Fruit fly (Drosophila melanogaster) whole organism, embryonic: Measurements from ENCODE around the gene Cks85A.

Experiments
- Atf-2 ChIP-seq: fragments of 200-800 bp; sonication (Bioruptor generic); optimal IDR thresholded peaks from 2 replicates; lab custom pipeline; 2016; ENCODE audit warnings: missing biosample characterization, missing genetic modification characterization
- CG10959 ChIP-seq: fragments of 200-800 bp; sonication (Bioruptor generic); IDR thresholded peaks from 2 replicates; pipeline ENCODE4 v1.3.6; 2022; ENCODE audit warnings: missing biosample characterization, missing genetic modification characterization
- CG12104 ChIP-seq: fragments of 200-800 bp; sonication (Bioruptor generic); optimal IDR thresholded peaks from 3 replicates; lab custom pipeline; 2016; ENCODE audit warnings: missing biosample characterization, missing genetic modification characterization
- CG12236 ChIP-seq: fragments of 200-800 bp; sonication (Bioruptor generic); optimal IDR thresholded peaks from 2 replicates; lab custom pipeline; 2016; ENCODE audit warnings: missing biosample characterization, missing genetic modification characterization
- CG12299 ChIP-seq: fragments of 200-800 bp; sonication (Bioruptor generic); optimal IDR thresholded peaks from 2 replicates; lab custom pipeline; 2018; ENCODE audit warnings: missing biosample characterization, mild to moderate bottlenecking, missing genetic modification characterization
- CG12391 ChIP-seq: fragments of 200-800 bp; sonication (Bioruptor generic); optimal IDR thresholded peaks from 3 replicates; lab custom pipeline; 2018; ENCODE audit warnings: missing biosample characterization, mild to moderate bottlenecking, missing genetic modification characterization, moderate library complexity
- CG13123 ChIP-seq: fragments of 200-800 bp; sonication (Bioruptor generic); optimal IDR thresholded peaks from 2 replicates; lab custom pipeline; 2016; ENCODE audit warnings: missing biosample characterization, missing genetic modification characterization
- CG17385 ChIP-seq: fragments of 200-800 bp; sonication (Bioruptor generic); optimal IDR thresholded peaks from 3 replicates; lab custom pipeline; 2018; ENCODE audit warnings: missing biosample characterization, mild to moderate bottlenecking, missing genetic modification characterization
- CG1832 ChIP-seq: fragments of 200-800 bp; sonication (Bioruptor generic); optimal IDR thresholded peaks from 2 replicates; lab custom pipeline; 2017; ENCODE audit warnings: missing biosample characterization, mild to moderate bottlenecking, missing genetic modification characterization, inconsistent platforms
- CG2120 ChIP-seq: fragments of 200-800 bp; sonication (Bioruptor generic); optimal IDR thresholded peaks from 3 replicates; lab custom pipeline; 2016; ENCODE audit warnings: missing biosample characterization, missing genetic modification characterization
- CG2678 ChIP-seq: fragments of 200-800 bp; sonication (Bioruptor generic); optimal IDR thresholded peaks from 3 replicates; lab custom pipeline; 2019; ENCODE audit warnings: missing biosample characterization, mild to moderate bottlenecking, missing genetic modification characterization, moderate library complexity
- CG3065 ChIP-seq: fragments of 200-800 bp; sonication (Bioruptor generic); optimal IDR thresholded peaks from 2 replicates; lab custom pipeline; 2016; ENCODE audit warnings: missing biosample characterization, missing genetic modification characterization
- CG31224 ChIP-seq: fragments of 200-800 bp; sonication (Bioruptor generic); IDR thresholded peaks from 2 replicates; pipeline ENCODE4 v1.3.6; 2022; ENCODE audit warnings: missing biosample characterization, missing genetic modification characterization
- CG31441 ChIP-seq: fragments of 200-800 bp; sonication (Bioruptor generic); IDR thresholded peaks from 2 replicates; pipeline ENCODE4 v1.3.6; 2022; ENCODE audit warnings: missing biosample characterization, missing genetic modification characterization
- CG3995 ChIP-seq: fragments of 200-800 bp; sonication (Bioruptor generic); optimal IDR thresholded peaks from 3 replicates; lab custom pipeline; 2016; ENCODE audit warnings: missing biosample characterization, missing genetic modification characterization
- CG6854 ChIP-seq: fragments of 200-800 bp; sonication (Bioruptor generic); optimal IDR thresholded peaks from 3 replicates; lab custom pipeline; 2017; ENCODE audit warnings: missing biosample characterization, mild to moderate bottlenecking, missing genetic modification characterization
- CG7963 ChIP-seq: fragments of 200-800 bp; sonication (Bioruptor generic); IDR thresholded peaks from 3 replicates; pipeline ENCODE4 v1.3.6; 2022; ENCODE audit warnings: missing biosample characterization, missing genetic modification characterization; ENCODE audit not compliant: partially characterized antibody
- CG7987 ChIP-seq: fragments of 200-800 bp; sonication (Bioruptor generic); optimal IDR thresholded peaks from 2 replicates; lab custom pipeline; 2018; ENCODE audit warnings: missing biosample characterization, mild to moderate bottlenecking, missing genetic modification characterization, moderate library complexity
- CG8765 ChIP-seq: fragments of 200-800 bp; sonication (Bioruptor generic); IDR thresholded peaks from 2 replicates; pipeline ENCODE4 v1.3.6; 2022; ENCODE audit warnings: missing biosample characterization, missing genetic modification characterization
- CG9797 ChIP-seq: fragments of 200-800 bp; sonication (Bioruptor generic); optimal IDR thresholded peaks from 3 replicates; lab custom pipeline; 2018; ENCODE audit warnings: missing biosample characterization, mild to moderate bottlenecking, missing genetic modification characterization
- Dfd ChIP-seq, 2 experiments: fragments of >200 bp; optimal IDR thresholded peaks; 2 replicates each; lab custom pipeline; 2017; ENCODE audit warnings: missing biosample characterization in 2 of 2, missing genetic modification characterization in 2 of 2
- Dip3 ChIP-seq: fragments of 200-800 bp; sonication (Bioruptor generic); optimal IDR thresholded peaks from 3 replicates; lab custom pipeline; 2016; ENCODE audit warnings: missing biosample characterization, missing genetic modification characterization
- Dref ChIP-seq: fragments of 200-800 bp; sonication (Bioruptor generic); IDR thresholded peaks from 2 replicates; pipeline ENCODE4 v1.3.6; 2022; ENCODE audit warnings: missing biosample characterization, missing genetic modification characterization
- Elba2 ChIP-seq: fragments of 200-800 bp; sonication (Bioruptor generic); optimal IDR thresholded peaks from 3 replicates; lab custom pipeline; 2016; ENCODE audit warnings: missing biosample characterization, missing genetic modification characterization
- GATAe ChIP-seq: fragments of 200-800 bp; sonication (Bioruptor generic); conservative IDR thresholded peaks from 2 replicates; pipeline ENCODE4 v1.3.6; 2022; ENCODE audit warnings: missing biosample characterization, missing genetic modification characterization
- Gug ChIP-seq: fragments of 200-800 bp; sonication (Bioruptor generic); IDR thresholded peaks from 4 replicates; pipeline ENCODE4 v1.3.6; 2022; ENCODE audit warnings: missing biosample characterization, missing genetic modification characterization
- HHEX ChIP-seq: fragments of 200-800 bp; sonication (Bioruptor generic); optimal IDR thresholded peaks from 3 replicates; lab custom pipeline; 2017; ENCODE audit warnings: missing biosample characterization, mild to moderate bottlenecking, missing genetic modification characterization, missing genetic modification reagents
- HmgZ ChIP-seq: fragments of 200-800 bp; sonication (Bioruptor generic); optimal IDR thresholded peaks from 2 replicates; lab custom pipeline; 2018; ENCODE audit warnings: missing biosample characterization, mild to moderate bottlenecking, missing genetic modification characterization
- Hr51 ChIP-seq, 2 experiments: fragments of 200-800 bp; sonication (Bioruptor generic); optimal IDR thresholded peaks; 2 replicates in 1 of 2; 3 replicates in 1 of 2; lab custom pipeline; 2016 to 2018; ENCODE audit warnings: missing biosample characterization in 2 of 2, missing genetic modification characterization in 2 of 2, mild to moderate bottlenecking in 1 of 2, moderate library complexity in 1 of 2
- Mrtf ChIP-seq: fragments of 200-800 bp; sonication (Bioruptor generic); IDR thresholded peaks from 3 replicates; pipeline ENCODE4 v1.3.6; 2022; ENCODE audit warnings: missing biosample characterization, missing genetic modification characterization
- NK7.1 ChIP-seq: fragments of 200-800 bp; sonication (Bioruptor generic); optimal IDR thresholded peaks from 3 replicates; lab custom pipeline; 2016; ENCODE audit warnings: missing biosample characterization, missing genetic modification characterization
- Taf1 ChIP-seq: fragments of 200-800 bp; sonication (Bioruptor generic); IDR thresholded peaks from 2 replicates; pipeline ENCODE4 v1.3.6; 2022; ENCODE audit warnings: missing biosample characterization, missing genetic modification characterization
- Usf ChIP-seq: fragments of 200-800 bp; sonication (Bioruptor generic); optimal IDR thresholded peaks from 2 replicates; lab custom pipeline; 2017; ENCODE audit warnings: missing genotype, missing biosample characterization, missing genetic modification characterization
- ash1 ChIP-seq: fragments of 200-800 bp; sonication (Bioruptor generic); optimal IDR thresholded peaks from 2 replicates; lab custom pipeline; 2018; ENCODE audit warnings: missing biosample characterization, mild to moderate bottlenecking, missing genetic modification characterization
- bigmax ChIP-seq: fragments of 200-800 bp; sonication (Bioruptor generic); optimal IDR thresholded peaks from 2 replicates; lab custom pipeline; 2018; ENCODE audit warnings: missing biosample characterization, mild to moderate bottlenecking, missing genetic modification characterization
- cato ChIP-seq: fragments of 200-800 bp; sonication (Bioruptor generic); optimal IDR thresholded peaks from 2 replicates; lab custom pipeline; 2016; ENCODE audit warnings: missing biosample characterization, missing genetic modification characterization, borderline replicate concordance
- chn ChIP-seq: fragments of 200-800 bp; sonication (Bioruptor generic); optimal IDR thresholded peaks from 2 replicates; lab custom pipeline; 2016; ENCODE audit warnings: missing biosample characterization, missing genetic modification characterization
- dmrt99B ChIP-seq: fragments of 200-800 bp; sonication (Bioruptor generic); optimal IDR thresholded peaks from 2 replicates; lab custom pipeline; 2018; ENCODE audit warnings: missing biosample characterization, mild to moderate bottlenecking, missing genetic modification characterization, moderate library complexity
- ems ChIP-seq: fragments of 200-800 bp; sonication (Bioruptor generic); optimal IDR thresholded peaks from 3 replicates; lab custom pipeline; 2016; ENCODE audit warnings: missing biosample characterization, missing genetic modification characterization
- fd64A ChIP-seq: fragments of 200-800 bp; sonication (Bioruptor generic); optimal IDR thresholded peaks from 3 replicates; lab custom pipeline; 2018; ENCODE audit warnings: missing biosample characterization, mild to moderate bottlenecking, missing genetic modification characterization
- her ChIP-seq: fragments of 200-800 bp; sonication (Bioruptor generic); optimal IDR thresholded peaks from 2 replicates; lab custom pipeline; 2016; ENCODE audit warnings: missing biosample characterization, missing genetic modification characterization
- hth ChIP-seq: fragments of >200 bp; optimal IDR thresholded peaks from 2 replicates; lab custom pipeline; 2017; ENCODE audit warnings: inconsistent platforms
- lab ChIP-seq: fragments of 200-800 bp; sonication (Bioruptor generic); optimal IDR thresholded peaks from 3 replicates; lab custom pipeline; 2017; ENCODE audit warnings: missing biosample characterization, missing genetic modification characterization, mild to moderate bottlenecking, moderate library complexity, missing genetic modification reagents
- nom ChIP-seq: fragments of 200-800 bp; sonication (Bioruptor generic); optimal IDR thresholded peaks from 2 replicates; lab custom pipeline; 2017; ENCODE audit warnings: missing biosample characterization, missing genetic modification characterization, mild to moderate bottlenecking, moderate library complexity, missing genetic modification reagents
- odd ChIP-seq: fragments of 200-800 bp; sonication (Bioruptor generic); optimal IDR thresholded peaks from 2 replicates; lab custom pipeline; 2017; ENCODE audit warnings: missing biosample characterization, mild to moderate bottlenecking, missing genetic modification characterization
- psq ChIP-seq: fragments of 200-800 bp; sonication (Bioruptor generic); optimal IDR thresholded peaks from 2 replicates; lab custom pipeline; 2017; ENCODE audit warnings: missing biosample characterization, missing genetic modification characterization
- pzg ChIP-seq: fragments of 200-800 bp; sonication (Bioruptor generic); optimal IDR thresholded peaks from 3 replicates; lab custom pipeline; 2018; ENCODE audit warnings: missing biosample characterization, mild to moderate bottlenecking, missing genetic modification characterization, moderate library complexity
- repo ChIP-seq: fragments of 200-800 bp; sonication (Bioruptor generic); optimal IDR thresholded peaks from 2 replicates; lab custom pipeline; 2016; ENCODE audit warnings: missing biosample characterization, missing genetic modification characterization
- twi ChIP-seq: fragments of 200-800 bp; optimal IDR thresholded peaks from 2 replicates; lab custom pipeline; 2019; ENCODE audit warnings: missing biosample characterization, mild to moderate bottlenecking, missing genetic modification characterization, moderate library complexity
- zen ChIP-seq: fragments of 200-800 bp; sonication (Bioruptor generic); optimal IDR thresholded peaks from 3 replicates; lab custom pipeline; 2018; ENCODE audit warnings: missing biosample characterization, mild to moderate bottlenecking, missing genetic modification characterization, moderate library complexity
- zf30C ChIP-seq: fragments of 200-800 bp; sonication (Bioruptor generic); optimal IDR thresholded peaks from 3 replicates; lab custom pipeline; 2018; ENCODE audit warnings: missing biosample characterization, mild to moderate bottlenecking, missing genetic modification characterization
- zfh1 ChIP-seq: fragments of 200-800 bp; sonication (Bioruptor generic); IDR thresholded peaks from 3 replicates; pipeline ENCODE4 v1.3.6; 2022; ENCODE audit warnings: missing biosample characterization, missing genetic modification characterization

The Cks85A gene

dm6 chr3R:8673803-8674234 is 44.4 kb downstream of the Cks85A start, which contains the start of gene mRpL19 (continued):
- no peak for TF ChIP-seq chn (GFP tag; lab: Kevin White, UChicago)
- no peak for TF ChIP-seq Usf (GFP tag; lab: Kevin White, UChicago)
- peak; percentile 17 for TF ChIP-seq HmgZ (tag; lab: Kevin White, UChicago)
- TF ChIP-seq CG31441 (GFP tag; lab: Robert Waterston, UW), result peak; percentile 72
- no peak for TF ChIP-seq her (GFP tag; lab: Kevin White, UChicago)
- TF ChIP-seq CG2120 (GFP tag; lab: Kevin White, UChicago), result peak; percentile 45
- TF ChIP-seq NK7.1 (GFP tag; lab: Kevin White, UChicago), result no peak
- no peak for TF ChIP-seq Dfd (GFP tag; optimal IDR thresholded peaks at IDR 0.05; lab: Kevin White, UChicago)
- peak; percentile 26 for TF ChIP-seq CG9797 (GFP tag; lab: Kevin White, UChicago)
- TF ChIP-seq Taf1 (GFP tag; lab: Robert Waterston, UW), result no peak
- TF ChIP-seq Dip3 (GFP tag; lab: Kevin White, UChicago), result no peak
- peak; percentile 8 for TF ChIP-seq odd (GFP tag; lab: Kevin White, UChicago)
- TF ChIP-seq CG12299 (tag; lab: Kevin White, UChicago), result peak; percentile 58
- TF ChIP-seq zfh1 (GFP tag; lab: Robert Waterston, UW), result no peak
- TF ChIP-seq bigmax, result no peak
- no peak for TF ChIP-seq CG10959
- peak; percentile 21 for TF ChIP-seq CG12104 (GFP tag; lab: Kevin White, UChicago)
- TF ChIP-seq CG7963 (GFP tag; lab: Robert Waterston, UW), result peak; percentile 58; the same call in 1 of the 3 replicates
- TF ChIP-seq CG3995 (GFP tag; lab: Kevin White, UChicago), result no peak
- no peak for TF ChIP-seq ems (GFP tag; lab: Kevin White, UChicago)
- peak; percentile 78 for TF ChIP-seq Dref (GFP tag; lab: Robert Waterston, UW)
- no peak for TF ChIP-seq Mrtf
- no peak for TF ChIP-seq Gug
- TF ChIP-seq CG12236 (GFP tag; lab: Kevin White, UChicago), result no peak
- TF ChIP-seq CG13123 (GFP tag; lab: Kevin White, UChicago), result peak; percentile 6
- TF ChIP-seq CG6854 (GFP tag; lab: Kevin White, UChicago), result no peak
- TF ChIP-seq pzg, result peak; percentile 48
- TF ChIP-seq cato (GFP tag; lab: Kevin White, UChicago), result no peak
- no peak for TF ChIP-seq lab (GFP tag; lab: Kevin White, UChicago)
- TF ChIP-seq psq, result no peak
- no peak for TF ChIP-seq Atf-2
- TF ChIP-seq Hr51 (GFP tag; optimal IDR thresholded peaks at IDR 0.05; lab: Kevin White, UChicago), result peak in 1 of 2 experiments; percentile 48
- peak; percentile 50 for TF ChIP-seq CG17385 (GFP tag; lab: Kevin White, UChicago)
- no peak for TF ChIP-seq CG1832 (GFP tag; lab: Kevin White, UChicago)
- TF ChIP-seq GATAe (GFP tag; lab: Robert Waterston, UW), result no peak
- TF ChIP-seq CG2678 (tag; lab: Kevin White, UChicago), result peak; percentile 63
- TF ChIP-seq hth, result no peak
- TF ChIP-seq CG7987 (GFP tag; lab: Kevin White, UChicago), result no peak
- no peak for TF ChIP-seq HHEX (GFP tag; lab: Kevin White, UChicago)
- peak; percentile 78 for TF ChIP-seq CG12391 (tag; lab: Kevin White, UChicago)
- TF ChIP-seq ash1, result no peak
- no peak for TF ChIP-seq CG3065 (GFP tag; lab: Kevin White, UChicago)
- TF ChIP-seq dmrt99B (tag; lab: Kevin White, UChicago), result peak; percentile 33
- no peak for TF ChIP-seq CG8765 (GFP tag; lab: Robert Waterston, UW)
- TF ChIP-seq CG31224 (GFP tag; lab: Robert Waterston, UW), result no peak
- TF ChIP-seq nom, result peak; percentile 23
- peak; percentile 38 for TF ChIP-seq zen (tag; lab: Kevin White, UChicago)
- no peak for TF ChIP-seq twi (tag; lab: Kevin White, UChicago)
- no peak for TF ChIP-seq fd64A
- no peak for TF ChIP-seq repo
- TF ChIP-seq zf30C, result no peak
- TF ChIP-seq Elba2 (GFP tag; lab: Kevin White, UChicago), result no peak
